Fruit fly (Drosophila melanogaster): ENCODE measurements around the gene sick.

sick gene

DNA sequence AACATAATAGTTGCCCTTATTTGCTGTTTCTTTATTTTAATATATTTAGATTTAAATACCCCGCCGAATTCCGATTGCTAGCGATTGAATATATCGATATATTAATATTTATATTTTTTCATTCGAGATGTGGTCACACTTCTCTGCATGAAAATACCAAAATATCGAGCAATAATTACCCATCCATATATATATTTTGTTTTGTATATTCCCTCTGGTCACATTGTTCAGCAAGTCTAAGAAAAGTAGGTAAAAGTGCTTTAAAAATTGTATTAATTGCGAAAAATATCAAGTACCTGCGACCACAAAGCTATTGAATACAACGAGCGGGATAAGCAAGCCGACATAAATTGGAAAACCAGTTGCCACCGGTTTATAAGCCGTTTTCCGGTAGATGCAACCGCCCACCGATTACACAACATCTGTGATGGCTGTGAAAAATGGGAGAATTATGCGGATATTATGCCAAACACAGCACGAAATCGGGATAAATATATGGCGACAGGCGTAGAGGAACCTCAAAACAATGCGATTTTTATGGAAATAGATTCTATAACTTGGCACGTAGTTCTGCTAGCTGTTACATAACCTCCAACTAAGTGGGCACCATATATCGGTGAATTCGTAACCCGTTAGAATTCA, 162.5 kb downstream of the sick start, which contains the start of gene COX4:
COX4 (plus strand) TSS at position 194 of the 642 bp plus-strand sequence.
- TF ChIP-seq CG17801 (GFP tag; optimal IDR thresholded peaks at IDR 0.05; ENCODE audit: partially characterized antibody): peak; percentile 22

DNA sequence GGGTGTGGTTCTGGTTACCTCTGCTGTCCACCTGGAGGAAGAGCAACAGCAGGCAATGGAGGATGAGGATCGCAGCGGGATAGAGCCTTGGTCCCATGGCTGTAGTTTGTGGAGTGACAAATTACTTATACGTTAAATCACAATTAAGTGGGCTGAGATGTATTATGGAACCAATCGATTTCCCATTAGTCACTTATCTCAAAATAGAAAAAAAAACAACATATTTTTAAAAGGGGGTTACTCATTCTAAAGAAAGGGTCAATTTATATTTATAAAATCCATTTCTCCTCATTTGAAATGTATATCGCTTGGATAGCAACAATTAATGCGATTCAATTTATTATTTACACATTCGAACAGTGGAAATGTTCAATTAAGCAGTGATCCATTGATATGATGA, 164.8 kb downstream of the sick start, which contains the start of gene CG34051:
CG34051 (minus strand) TSS at position 101 of the 400 bp plus-strand sequence.
- TF ChIP-seq CG17801 (GFP tag; optimal IDR thresholded peaks at IDR 0.05; ENCODE audit: partially characterized antibody): no peak

DNA sequence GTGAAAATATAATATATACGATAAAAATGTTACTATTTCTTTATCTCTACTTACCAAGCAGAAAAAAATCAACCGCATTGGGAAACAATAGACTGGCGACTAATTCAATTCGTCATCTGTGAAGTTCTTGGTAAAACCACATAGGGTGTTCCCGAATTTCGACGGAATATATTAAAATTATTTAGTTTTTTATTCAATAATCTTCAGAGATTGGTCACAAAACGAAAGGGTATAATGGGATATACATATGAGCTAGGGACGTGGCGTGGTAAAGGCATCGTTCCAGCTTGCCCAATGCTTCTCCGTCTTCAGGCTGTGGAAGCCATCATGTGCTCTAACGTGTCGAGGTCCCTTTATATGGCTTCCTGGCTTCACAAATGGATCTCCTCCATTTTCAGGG, 165.4 kb downstream of the sick start, which contains the start of gene CG42866:
CG42866 (minus strand) TSS at position 101 of the 400 bp plus-strand sequence.
- no peak for TF ChIP-seq CG17801 (GFP tag; optimal IDR thresholded peaks at IDR 0.05; ENCODE audit: partially characterized antibody)

DNA sequence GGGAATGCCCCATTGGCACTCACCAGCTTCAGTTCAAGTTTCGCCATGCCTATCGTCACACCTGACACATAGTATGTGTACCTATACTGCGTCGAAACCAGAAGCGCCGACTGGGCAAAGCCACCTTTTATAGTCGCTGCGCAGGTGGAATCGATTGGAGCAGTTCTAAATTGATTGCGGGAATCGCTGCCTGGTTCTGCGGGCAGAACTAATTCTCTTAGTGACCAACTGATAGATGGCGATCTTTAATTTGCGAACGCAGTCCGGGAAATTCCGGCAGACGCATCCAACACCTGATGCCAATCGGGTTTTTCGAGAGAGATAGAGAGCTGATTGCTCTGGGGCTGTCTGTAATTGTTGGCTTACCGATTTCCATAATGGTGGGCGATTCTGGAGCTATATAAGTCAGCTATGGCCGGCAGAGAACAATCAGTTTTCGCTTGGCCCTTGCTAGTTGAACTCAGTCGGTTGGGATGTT, 166.1 kb downstream of the sick start, which contains the start of the genes CG13965 and CG16772:
CG13965 (minus strand) TSS at position 101 of the 478 bp plus-strand sequence.
CG16772 (plus strand) TSS at position 428 of the 478 bp plus-strand sequence.
- TF ChIP-seq CG17801 (GFP tag; optimal IDR thresholded peaks at IDR 0.05; ENCODE audit: partially characterized antibody): no peak

DNA sequence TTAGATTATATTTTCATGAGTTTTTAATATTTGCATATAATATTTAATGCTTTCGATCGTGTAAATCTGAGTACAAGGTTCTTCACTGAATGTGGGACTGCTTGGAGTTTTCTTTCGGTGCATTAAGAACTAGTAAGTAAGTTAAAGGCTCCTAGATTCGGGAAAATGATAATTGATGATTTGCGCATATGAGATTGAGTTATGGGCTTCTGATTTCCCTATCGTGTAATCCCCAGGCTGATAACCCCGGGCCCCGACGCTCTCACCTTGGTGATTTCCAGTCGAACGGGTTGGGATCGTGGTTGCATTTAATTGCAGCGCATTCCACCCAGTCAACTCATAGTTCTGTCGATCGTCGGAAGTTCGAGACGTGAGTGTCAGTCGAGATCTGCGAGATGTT, 167.7 kb downstream of the sick start, which contains the start of gene CG10680:
CG10680 (plus strand) TSS at position 301 of the 400 bp plus-strand sequence.
- TF ChIP-seq CG17801 (GFP tag; optimal IDR thresholded peaks at IDR 0.05; ENCODE audit: partially characterized antibody): no peak

DNA sequence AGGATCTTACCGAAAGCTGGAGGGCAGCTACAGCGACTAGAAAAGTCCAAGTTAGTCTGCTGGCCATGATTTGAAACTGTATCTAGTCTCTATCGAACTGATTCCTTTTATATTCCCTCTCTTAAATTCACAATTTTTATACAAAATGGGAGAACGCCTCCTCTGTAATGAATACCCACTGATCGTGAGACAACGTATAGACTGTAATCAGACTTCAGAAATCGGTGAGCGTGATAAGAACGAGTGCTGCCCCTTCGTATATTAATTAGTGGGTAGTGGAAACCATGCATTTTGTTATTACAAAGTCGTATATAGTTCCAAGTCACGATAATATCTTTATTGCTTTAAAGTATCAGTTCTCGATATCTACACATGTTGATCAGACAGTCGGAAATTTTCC, 170.2 kb downstream of the sick start, which contains the start of gene OS9:
OS9 (minus strand) TSS at position 101 of the 400 bp plus-strand sequence.
- no peak for TF ChIP-seq CG17801 (GFP tag; optimal IDR thresholded peaks at IDR 0.05; ENCODE audit: partially characterized antibody)

DNA sequence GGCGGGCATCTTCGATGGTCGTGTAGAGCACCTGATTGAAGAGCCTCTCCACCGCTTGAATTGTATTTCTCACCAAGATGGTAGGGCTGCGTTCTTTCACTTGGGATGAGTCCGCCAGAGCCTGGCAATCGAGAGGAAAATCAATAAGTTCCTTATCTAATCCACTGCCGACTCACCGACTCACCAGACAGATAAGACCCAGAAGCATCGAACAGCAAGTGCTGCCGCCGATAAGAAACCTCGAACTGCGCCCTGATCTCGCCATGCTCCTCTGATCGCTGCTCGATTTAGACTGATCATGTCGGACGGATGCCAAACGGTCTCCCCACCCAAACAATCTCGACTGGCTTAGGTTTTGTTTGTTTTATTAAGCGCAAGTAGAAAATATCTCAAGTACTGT, 171.2 kb downstream of the sick start, which contains the start of gene Hf:
Hf (minus strand) TSS at position 296 of the 400 bp plus-strand sequence.
- no peak for TF ChIP-seq CG17801 (GFP tag; optimal IDR thresholded peaks at IDR 0.05; ENCODE audit: partially characterized antibody)

DNA sequence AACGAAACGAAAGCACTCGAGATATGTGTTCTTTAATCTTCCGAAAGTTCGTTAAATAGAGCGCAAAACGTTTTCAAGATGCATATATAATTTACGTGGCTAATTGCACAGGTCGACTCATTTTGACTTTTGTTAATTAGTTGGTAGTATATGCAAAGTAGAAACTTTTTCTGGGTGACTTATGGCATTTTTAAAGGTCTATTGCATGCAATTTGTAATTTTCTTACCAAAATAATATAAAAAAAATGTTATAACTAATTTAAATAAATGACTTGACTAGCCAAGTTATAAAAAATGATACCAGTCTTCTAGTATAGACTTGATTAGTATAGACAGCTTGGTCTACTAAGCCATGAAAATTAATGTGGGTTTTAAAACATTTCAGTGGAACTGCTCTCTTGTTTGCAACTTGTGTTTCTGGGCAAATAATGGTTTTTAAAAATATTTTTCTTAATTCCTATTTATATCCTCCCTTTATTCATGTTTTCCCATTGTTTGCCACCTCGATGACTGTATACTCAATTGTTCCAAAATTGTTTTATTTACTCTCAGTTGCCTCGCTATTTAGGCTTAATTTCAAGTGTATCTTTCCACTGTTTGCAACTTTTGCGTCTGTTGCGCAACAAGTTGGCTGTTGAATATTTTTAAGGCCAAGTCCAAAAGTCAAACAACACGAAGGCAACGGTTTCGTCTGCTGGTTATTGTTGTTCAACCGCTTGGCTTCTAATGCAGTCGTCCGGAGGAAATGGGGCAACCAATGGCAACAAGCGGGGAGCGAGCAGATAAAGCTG, 191.9 kb downstream of the sick start:
- no peak for TF ChIP-seq CG17801 (GFP tag; optimal IDR thresholded peaks at IDR 0.05; ENCODE audit: partially characterized antibody)

DNA sequence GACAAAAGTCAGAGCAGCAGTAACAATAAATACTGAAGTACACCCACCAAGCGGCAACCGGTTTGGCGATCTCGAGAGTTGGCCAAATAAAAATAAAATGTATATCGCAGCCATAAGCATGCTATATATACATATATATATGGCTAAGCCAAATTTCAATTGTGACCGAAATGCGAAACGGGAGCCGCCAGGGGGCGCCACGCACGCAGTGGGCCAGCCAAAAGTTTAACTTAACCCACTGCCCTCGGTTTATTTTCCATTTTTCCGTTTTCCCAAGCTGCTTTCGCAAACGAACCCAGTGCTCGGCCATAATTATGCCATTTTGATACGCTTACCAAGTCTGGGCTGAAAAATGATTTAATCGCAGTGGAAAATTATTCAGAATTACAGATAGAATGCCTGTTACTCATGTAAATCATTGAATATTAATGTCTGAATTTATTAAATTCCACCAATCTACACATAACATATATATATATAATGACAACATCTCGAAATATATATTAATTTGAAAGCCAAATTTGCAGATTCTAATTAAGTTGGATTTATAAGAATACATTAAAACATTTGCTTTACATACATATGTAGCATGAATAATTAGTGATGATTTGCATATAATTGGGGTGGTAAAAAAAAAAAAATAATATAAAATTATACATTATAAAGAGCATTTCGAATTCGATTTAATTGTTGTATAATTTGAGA, 193.6 kb downstream of the sick start:
- TF ChIP-seq CG17801 (GFP tag; optimal IDR thresholded peaks at IDR 0.05; ENCODE audit: partially characterized antibody): no peak

DNA sequence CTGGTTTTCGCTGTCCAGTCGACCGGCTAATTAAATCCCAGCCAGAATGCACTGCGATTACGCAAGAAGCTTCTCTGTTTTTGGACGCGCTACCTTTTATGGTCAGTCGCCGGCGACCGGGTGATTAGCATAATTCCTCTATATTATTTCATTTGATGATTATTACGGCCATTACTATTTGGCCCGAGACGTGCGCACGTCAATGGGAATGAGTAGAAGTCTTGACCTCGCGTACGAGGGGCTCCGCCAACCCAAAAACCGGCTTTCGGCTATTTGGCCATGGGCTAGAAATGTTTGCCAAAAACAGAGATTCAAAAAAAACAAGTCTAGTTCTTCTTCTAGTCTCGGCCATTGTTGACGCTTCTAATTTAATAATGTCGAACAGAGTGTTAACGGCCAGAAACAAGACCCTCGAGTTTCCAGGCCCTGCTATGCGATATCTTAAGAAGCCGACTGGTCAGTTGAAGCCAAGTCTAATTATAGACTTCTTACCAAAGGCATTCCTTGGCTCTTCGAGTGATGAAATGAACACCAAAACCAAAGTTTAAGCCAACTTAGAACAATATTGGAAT, 196.3 kb downstream of the sick start:
- TF ChIP-seq CG17801 (GFP tag; optimal IDR thresholded peaks at IDR 0.05; ENCODE audit: partially characterized antibody): no peak

DNA sequence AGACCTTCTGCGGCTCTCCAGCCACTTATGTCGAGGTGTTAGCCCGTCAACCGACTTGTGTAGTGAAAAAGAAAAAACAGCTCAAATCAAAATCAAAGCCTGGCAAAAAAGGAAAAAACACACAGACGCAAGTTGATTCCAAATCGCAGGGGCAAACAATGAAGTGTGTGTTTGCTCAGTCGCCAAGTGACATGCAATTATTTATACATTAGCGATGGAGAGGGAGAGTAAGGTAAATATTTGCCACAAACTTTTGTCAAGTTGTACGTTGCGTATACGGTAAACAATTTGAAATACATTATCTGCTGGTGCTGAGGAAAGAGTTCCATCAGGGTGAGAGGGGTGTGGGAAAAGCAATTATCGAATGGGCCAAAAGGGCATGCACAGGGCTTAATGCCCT, 202.0 kb downstream of the sick start:
- TF ChIP-seq CG17801 (GFP tag; optimal IDR thresholded peaks at IDR 0.05; ENCODE audit: partially characterized antibody): no peak

DNA sequence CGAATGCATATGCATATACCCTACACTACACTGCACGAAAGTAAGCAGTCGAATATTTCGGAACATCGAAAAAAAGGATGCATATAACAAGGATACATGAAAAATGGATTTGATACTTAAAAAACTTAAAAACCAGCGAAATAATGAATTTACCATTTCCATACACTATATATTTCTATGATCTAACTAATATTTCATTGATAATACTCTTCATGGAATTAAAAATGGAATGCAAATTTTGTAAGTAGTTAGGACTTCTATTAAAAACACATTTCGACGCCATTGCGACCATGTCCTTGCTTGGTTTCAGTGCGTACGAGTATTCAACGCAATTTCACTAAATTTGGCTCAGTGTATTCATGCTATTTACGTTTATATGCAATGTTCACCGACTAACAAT, 205.9 kb downstream of the sick start:
- no peak for TF ChIP-seq CG17801 (GFP tag; optimal IDR thresholded peaks at IDR 0.05; ENCODE audit: partially characterized antibody)

DNA sequence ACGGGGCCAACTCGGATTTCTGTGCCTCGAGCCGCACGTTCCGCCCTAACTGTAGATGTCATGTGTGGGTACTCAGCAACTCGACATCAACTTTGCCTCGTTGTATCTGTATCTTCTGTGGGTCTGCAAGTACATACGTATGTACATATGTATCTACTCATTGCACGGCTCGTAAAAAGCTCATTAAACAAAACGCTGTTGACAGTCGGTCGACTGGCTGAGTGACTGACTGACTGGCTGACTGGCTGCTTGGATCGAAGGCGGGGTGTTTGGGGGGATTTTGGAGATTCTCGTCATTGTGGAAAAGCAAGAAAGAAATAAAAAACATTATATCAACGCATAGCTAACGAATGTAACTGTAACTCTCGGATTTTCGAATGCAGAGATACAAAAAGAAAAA, 208.2 kb downstream of the sick start:
- TF ChIP-seq CG17801 (GFP tag; optimal IDR thresholded peaks at IDR 0.05; ENCODE audit: partially characterized antibody): no peak

DNA sequence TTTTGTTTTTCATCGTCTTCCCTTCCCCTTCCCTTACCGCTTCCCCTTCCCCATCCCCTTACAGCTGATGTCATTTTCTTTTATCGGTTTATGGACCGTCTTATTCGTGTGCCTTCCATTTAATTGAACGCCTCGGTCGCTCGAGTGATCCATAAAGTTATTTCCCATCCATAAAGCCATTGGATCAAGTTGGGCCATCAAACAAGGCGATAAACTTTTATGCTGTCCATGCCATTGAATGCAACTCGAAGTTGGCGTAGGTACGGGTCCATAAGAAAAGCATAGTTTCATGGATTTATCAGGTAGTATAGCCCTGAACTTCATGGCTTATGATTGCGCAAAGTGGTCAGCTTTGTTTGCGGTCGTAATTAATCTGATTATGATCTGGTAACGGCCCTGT, 208.9 kb downstream of the sick start:
- TF ChIP-seq CG17801 (GFP tag; optimal IDR thresholded peaks at IDR 0.05; ENCODE audit: partially characterized antibody): no peak
